Fruit fly (Drosophila melanogaster) whole organism, embryonic: ENCODE measurements around the gene CG12379.
A peak's percentile ranks its signal among the peaks of the same experiment; 100 is the strongest.

Experiments used
- ATbp ChIP-seq: fragments of 200-800 bp; sonication (Bioruptor generic); optimal IDR thresholded peaks from 2 replicates; lab custom pipeline; 2017; ENCODE audit warnings: missing biosample characterization, mild to moderate bottlenecking, missing genetic modification characterization, missing genetic modification reagents
- Adf1 ChIP-seq: fragments of 200-800 bp; sonication (Bioruptor generic); IDR thresholded peaks from 2 replicates; pipeline ENCODE4 v1.3.6; 2022; ENCODE audit warnings: missing biosample characterization, missing genetic modification characterization
- Atf3 ChIP-seq: fragments of 200-800 bp; sonication (Bioruptor generic); optimal IDR thresholded peaks from 3 replicates; lab custom pipeline; 2016; ENCODE audit warnings: missing biosample characterization, missing genetic modification characterization
- B-H2 ChIP-seq: fragments of 200-800 bp; sonication (Bioruptor generic); optimal IDR thresholded peaks from 2 replicates; lab custom pipeline; 2018; ENCODE audit warnings: missing biosample characterization, mild to moderate bottlenecking, missing genetic modification characterization
- Bteb2 ChIP-seq: fragments of 200-800 bp; sonication (Bioruptor generic); optimal IDR thresholded peaks from 2 replicates; lab custom pipeline; 2016; ENCODE audit warnings: missing biosample characterization, missing genetic modification characterization
- CG10274 ChIP-seq: fragments of 200-800 bp; sonication (Bioruptor generic); optimal IDR thresholded peaks from 3 replicates; lab custom pipeline; 2017; ENCODE audit warnings: missing biosample characterization, mild to moderate bottlenecking, missing genetic modification characterization
- CG11398 ChIP-seq: fragments of 200-800 bp; sonication (Bioruptor generic); optimal IDR thresholded peaks from 2 replicates; lab custom pipeline; 2016; ENCODE audit warnings: missing biosample characterization, missing genetic modification characterization
- CG11696 ChIP-seq: fragments of 200-800 bp; sonication (Bioruptor generic); IDR thresholded peaks from 2 replicates; pipeline ENCODE4 v1.3.6; 2022; ENCODE audit warnings: missing biosample characterization, missing genetic modification characterization
- CG12942 ChIP-seq: fragments of 200-800 bp; sonication (Bioruptor generic); optimal IDR thresholded peaks from 3 replicates; lab custom pipeline; 2016; ENCODE audit warnings: missing biosample characterization, missing genetic modification characterization
- CG13894 ChIP-seq: fragments of 200-800 bp; sonication (Bioruptor generic); optimal IDR thresholded peaks from 3 replicates; lab custom pipeline; 2018; ENCODE audit warnings: missing biosample characterization, mild to moderate bottlenecking, missing genetic modification characterization, moderate library complexity
- CG14710 ChIP-seq: fragments of 200-800 bp; sonication (Bioruptor generic); optimal IDR thresholded peaks from 3 replicates; lab custom pipeline; 2019; ENCODE audit warnings: missing biosample characterization, mild to moderate bottlenecking, missing genetic modification characterization, moderate library complexity
- CG15514 ChIP-seq: fragments of 200-800 bp; sonication (Bioruptor generic); optimal IDR thresholded peaks from 3 replicates; lab custom pipeline; 2017; ENCODE audit warnings: missing biosample characterization, missing genetic modification characterization, mild to moderate bottlenecking, moderate library complexity, missing genetic modification reagents
- CG16779 ChIP-seq: fragments of 200-800 bp; sonication (Bioruptor generic); IDR thresholded peaks from 2 replicates; pipeline ENCODE4 v1.3.6; 2022; ENCODE audit warnings: missing biosample characterization, missing genetic modification characterization
- CG16863 ChIP-seq: fragments of 200-800 bp; sonication (Bioruptor generic); optimal IDR thresholded peaks from 3 replicates; lab custom pipeline; 2016; ENCODE audit warnings: missing biosample characterization, missing genetic modification characterization
- CG17359 ChIP-seq: fragments of 200-800 bp; sonication (Bioruptor generic); optimal IDR thresholded peaks from 3 replicates; lab custom pipeline; 2018; ENCODE audit warnings: missing biosample characterization, mild to moderate bottlenecking, missing genetic modification characterization, moderate library complexity
- CG17612 ChIP-seq: fragments of 200-800 bp; sonication (Bioruptor generic); IDR thresholded peaks from 2 replicates; pipeline ENCODE4 v1.3.6; 2022; ENCODE audit warnings: missing biosample characterization, missing genetic modification characterization
- CG1792 ChIP-seq: fragments of 200-800 bp; sonication (Bioruptor generic); optimal IDR thresholded peaks from 2 replicates; lab custom pipeline; 2016; ENCODE audit warnings: missing biosample characterization, missing genetic modification characterization
- CG2202 ChIP-seq: fragments of 200-800 bp; sonication (Bioruptor generic); optimal IDR thresholded peaks from 2 replicates; lab custom pipeline; 2018; ENCODE audit warnings: missing biosample characterization, mild to moderate bottlenecking, missing genetic modification characterization
- CG3163 ChIP-seq: fragments of 200-800 bp; sonication (Bioruptor generic); optimal IDR thresholded peaks from 3 replicates; lab custom pipeline; 2016; ENCODE audit warnings: missing biosample characterization, missing genetic modification characterization
- CG3281 ChIP-seq: fragments of 200-800 bp; sonication (Bioruptor generic); optimal IDR thresholded peaks from 3 replicates; lab custom pipeline; 2017; ENCODE audit warnings: missing biosample characterization, mild to moderate bottlenecking, missing genetic modification characterization
- CG3838 ChIP-seq: fragments of 200-800 bp; sonication (Bioruptor generic); optimal IDR thresholded peaks from 3 replicates; lab custom pipeline; 2016; ENCODE audit warnings: missing biosample characterization, missing genetic modification characterization
- CG7839 ChIP-seq: fragments of 200-800 bp; sonication (Bioruptor generic); optimal IDR thresholded peaks from 3 replicates; lab custom pipeline; 2018; ENCODE audit warnings: missing biosample characterization, mild to moderate bottlenecking, missing genetic modification characterization, moderate library complexity
- CG8924 ChIP-seq: fragments of 200-800 bp; optimal IDR thresholded peaks from 3 replicates; lab custom pipeline; 2019; ENCODE audit warnings: missing biosample characterization, mild to moderate bottlenecking, missing genetic modification characterization, moderate library complexity
- CG9727 ChIP-seq: fragments of 200-800 bp; sonication (Bioruptor generic); optimal IDR thresholded peaks from 3 replicates; lab custom pipeline; 2017; ENCODE audit warnings: missing biosample characterization, mild to moderate bottlenecking, missing genetic modification characterization
- CoRest ChIP-seq: fragments of 200-800 bp; sonication (Bioruptor generic); optimal IDR thresholded peaks from 3 replicates; lab custom pipeline; 2018; ENCODE audit warnings: missing biosample characterization, mild to moderate bottlenecking, missing genetic modification characterization, moderate library complexity
- D ChIP-seq, 2 experiments: fragments of 200-800 bp in 1 of 2; fragments of >200 bp in 1 of 2; sonication (Bioruptor generic) in 1 of 2; optimal IDR thresholded peaks; 2 replicates in 1 of 2; 3 replicates in 1 of 2; lab custom pipeline; 2017; ENCODE audit warnings: mild to moderate bottlenecking in 1 of 2, missing biosample characterization in 1 of 2, missing genetic modification characterization in 1 of 2, missing genetic modification reagents in 1 of 2
- Hand ChIP-seq: fragments of 200-800 bp; sonication (Bioruptor generic); optimal IDR thresholded peaks from 2 replicates; lab custom pipeline; 2017; ENCODE audit warnings: mild to moderate bottlenecking, missing biosample characterization, missing genetic modification reagents, missing genetic modification characterization
- Myb ChIP-seq: fragments of 200-800 bp; sonication (Bioruptor generic); optimal IDR thresholded peaks from 2 replicates; lab custom pipeline; 2016; ENCODE audit warnings: missing biosample characterization, missing genetic modification characterization
- NC2α ChIP-seq: fragments of 200-800 bp; sonication (Bioruptor generic); optimal IDR thresholded peaks from 2 replicates; lab custom pipeline; 2016; ENCODE audit warnings: missing biosample characterization, missing genetic modification characterization
- Pdp1 ChIP-seq, 2 experiments: fragments of 200-800 bp; sonication (Bioruptor generic); optimal IDR thresholded peaks; 3 replicates each; lab custom pipeline; 2016; ENCODE audit warnings: missing biosample characterization in 2 of 2, missing genetic modification characterization in 2 of 2, mild to moderate bottlenecking in 1 of 2, moderate library complexity in 1 of 2
- Ptx1 ChIP-seq: fragments of 200-800 bp; sonication (Bioruptor generic); IDR thresholded peaks from 2 replicates; pipeline ENCODE4 v1.3.6; 2022; ENCODE audit warnings: missing biosample characterization, missing genetic modification characterization
- Sox102F ChIP-seq: fragments of 200-800 bp; sonication (Bioruptor generic); optimal IDR thresholded peaks from 2 replicates; lab custom pipeline; 2018; ENCODE audit warnings: missing biosample characterization, mild to moderate bottlenecking, missing genetic modification characterization, moderate library complexity
- Taf1 ChIP-seq: fragments of 200-800 bp; sonication (Bioruptor generic); IDR thresholded peaks from 2 replicates; pipeline ENCODE4 v1.3.6; 2022; ENCODE audit warnings: missing biosample characterization, missing genetic modification characterization
- Trl ChIP-seq, 3 experiments: fragments of >200 bp in 2 of 3; fragments of 200-800 bp in 1 of 3; sonication (Bioruptor generic) in 1 of 3; optimal IDR thresholded peaks; 2 replicates in 1 of 3; 3 replicates in 2 of 3; lab custom pipeline; 2016 to 2017; ENCODE audit warnings: missing biosample characterization in 1 of 3, missing genetic modification characterization in 1 of 3
- al ChIP-seq: fragments of 200-800 bp; sonication (Bioruptor generic); IDR thresholded peaks from 2 replicates; pipeline ENCODE4 v1.3.6; 2022; ENCODE audit warnings: missing biosample characterization, missing genetic modification characterization
- bowl ChIP-seq: fragments of 200-800 bp; sonication (Bioruptor generic); IDR thresholded peaks from 2 replicates; pipeline ENCODE4 v1.3.6; 2022; ENCODE audit warnings: missing biosample characterization, missing genetic modification characterization
- btn ChIP-seq: fragments of 200-800 bp; sonication (Bioruptor generic); optimal IDR thresholded peaks from 2 replicates; lab custom pipeline; 2016; ENCODE audit warnings: missing biosample characterization, missing genetic modification characterization
- cas ChIP-seq: fragments of 200-800 bp; sonication (Bioruptor generic); IDR thresholded peaks from 2 replicates; pipeline ENCODE4 v1.3.6; 2022; ENCODE audit warnings: missing biosample characterization, missing genetic modification characterization
- chm ChIP-seq: fragments of 200-800 bp; sonication (Bioruptor generic); IDR thresholded peaks from 2 replicates; pipeline ENCODE4 v1.3.6; 2022; ENCODE audit warnings: missing biosample characterization, missing genetic modification characterization
- corto ChIP-seq: fragments of 200-800 bp; sonication (Bioruptor generic); optimal IDR thresholded peaks from 2 replicates; lab custom pipeline; 2016; ENCODE audit warnings: missing biosample characterization, mild to moderate bottlenecking, missing genetic modification characterization, moderate library complexity
- dati ChIP-seq: fragments of 200-800 bp; sonication (Bioruptor generic); IDR thresholded peaks from 2 replicates; pipeline ENCODE4 v1.3.6; 2022; ENCODE audit warnings: missing biosample characterization, missing genetic modification characterization
- dmrt99B ChIP-seq: fragments of 200-800 bp; sonication (Bioruptor generic); optimal IDR thresholded peaks from 2 replicates; lab custom pipeline; 2018; ENCODE audit warnings: missing biosample characterization, mild to moderate bottlenecking, missing genetic modification characterization, moderate library complexity
- ems ChIP-seq: fragments of 200-800 bp; sonication (Bioruptor generic); optimal IDR thresholded peaks from 3 replicates; lab custom pipeline; 2016; ENCODE audit warnings: missing biosample characterization, missing genetic modification characterization
- hbn ChIP-seq: fragments of 200-800 bp; sonication (Bioruptor generic); IDR thresholded peaks from 2 replicates; pipeline ENCODE4 v1.3.6; 2022; ENCODE audit warnings: missing biosample characterization, missing genetic modification characterization; ENCODE audit not compliant: partially characterized antibody
- maf-S ChIP-seq: fragments of 200-800 bp; sonication (Bioruptor generic); optimal IDR thresholded peaks from 2 replicates; lab custom pipeline; 2016; ENCODE audit warnings: missing biosample characterization, missing genetic modification characterization
- peb ChIP-seq: fragments of 200-800 bp; sonication (Bioruptor generic); IDR thresholded peaks from 2 replicates; pipeline ENCODE4 v1.3.6; 2022; ENCODE audit warnings: missing biosample characterization, missing genetic modification characterization
- prd ChIP-seq, 3 experiments: fragments of >200 bp in 2 of 3; fragments of 200-800 bp in 1 of 3; sonication (Bioruptor generic) in 1 of 3; optimal IDR thresholded peaks in 2 of 3; IDR thresholded peaks in 1 of 3; 2 replicates in 2 of 3; 3 replicates in 1 of 3; pipeline versions ENCODE4 v1.3.6 to Lab custom; 2017 to 2022; ENCODE audit warnings: missing biosample characterization in 1 of 3, missing genetic modification characterization in 1 of 3
- sens-2 ChIP-seq: fragments of 200-800 bp; sonication (Bioruptor generic); IDR thresholded peaks from 2 replicates; pipeline ENCODE4 v1.3.6; 2022; ENCODE audit warnings: missing biosample characterization, missing genetic modification characterization
- sima ChIP-seq: fragments of 200-800 bp; sonication (Bioruptor generic); optimal IDR thresholded peaks from 2 replicates; lab custom pipeline; 2016; ENCODE audit warnings: missing biosample characterization, missing genetic modification characterization
- tin ChIP-seq: fragments of 200-800 bp; sonication (Bioruptor generic); optimal IDR thresholded peaks from 3 replicates; lab custom pipeline; 2016; ENCODE audit warnings: missing biosample characterization, missing genetic modification characterization

Gene CG12379

DNA sequence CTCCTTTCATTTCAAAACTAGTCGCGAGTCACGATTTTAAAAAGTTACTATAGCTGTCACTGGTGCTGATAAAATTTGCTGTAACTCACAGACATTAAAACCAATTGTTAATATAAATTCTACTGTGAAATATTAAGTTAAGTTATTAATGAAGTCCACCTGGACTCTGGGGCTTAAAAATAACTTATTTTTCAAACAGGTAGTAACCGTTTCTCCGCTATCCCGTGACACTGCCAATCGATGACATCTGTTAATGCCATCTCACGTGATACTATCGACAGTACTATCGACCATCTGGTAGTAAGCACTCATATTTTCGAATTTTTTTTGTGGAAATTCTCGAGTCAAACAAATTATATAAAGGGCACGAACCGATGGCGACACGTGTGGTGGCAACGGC is at the start of gene CG12379, which contains the start of gene MagR (continued):
- TF ChIP-seq Ptx1 (GFP tag; lab: Robert Waterston, UW) = peak; percentile 53
- peak; percentile 27 for TF ChIP-seq CG17359 (tag; lab: Kevin White, UChicago)
- TF ChIP-seq B-H2 (GFP tag; lab: Kevin White, UChicago) = peak; percentile 73
- TF ChIP-seq CG8924 (tag; lab: Kevin White, UChicago) = peak; percentile 48
- TF ChIP-seq CG9727 (GFP tag; lab: Kevin White, UChicago) = peak; percentile 64
- TF ChIP-seq CG1792 (GFP tag; lab: Kevin White, UChicago) = no peak
- peak; percentile 65 for TF ChIP-seq al (GFP tag; lab: Robert Waterston, UW)
- no peak for TF ChIP-seq sens-2 (GFP tag; lab: Robert Waterston, UW)
- no peak for TF ChIP-seq prd (optimal IDR thresholded peaks at IDR 0.05; lab: Kevin White, UChicago)
- peak; percentile 70 for TF ChIP-seq prd (GFP tag; IDR thresholded peaks at IDR 0.05; lab: Robert Waterston, UW)
- TF ChIP-seq bowl = no peak
- no peak for TF ChIP-seq CG17612
- TF ChIP-seq Hand (GFP tag; lab: Kevin White, UChicago) = no peak
- no peak for TF ChIP-seq dati (GFP tag; lab: Robert Waterston, UW)
- TF ChIP-seq Sox102F (GFP tag; lab: Kevin White, UChicago) = no peak
- no peak for TF ChIP-seq cas (GFP tag; lab: Robert Waterston, UW)
- peak; percentile 30; the same call in 1 of the 2 replicates for TF ChIP-seq Taf1 (GFP tag; lab: Robert Waterston, UW)
- TF ChIP-seq btn (GFP tag; lab: Kevin White, UChicago) = no peak
- no peak for TF ChIP-seq Atf3 (GFP tag; lab: Kevin White, UChicago)
- TF ChIP-seq D (optimal IDR thresholded peaks at IDR 0.05; lab: Kevin White, UChicago) = no peak
- no peak for TF ChIP-seq D (GFP tag; optimal IDR thresholded peaks at IDR 0.05; lab: Kevin White, UChicago)
- no peak for TF ChIP-seq peb (GFP tag; lab: Robert Waterston, UW)
- no peak for TF ChIP-seq CG2202 (tag; lab: Kevin White, UChicago)
- no peak for TF ChIP-seq corto (GFP tag; lab: Kevin White, UChicago)
- peak; percentile 79 for TF ChIP-seq CG14710 (tag; lab: Kevin White, UChicago)
- no peak for TF ChIP-seq ATbp (GFP tag; lab: Kevin White, UChicago)
- no peak for TF ChIP-seq chm
- TF ChIP-seq sima (GFP tag; lab: Kevin White, UChicago) = no peak
- TF ChIP-seq CG10274 (GFP tag; lab: Kevin White, UChicago) = peak; percentile 4
- TF ChIP-seq Trl (optimal IDR thresholded peaks at IDR 0.05; lab: Kevin White, UChicago) = no peak
- peak; percentile 40 for TF ChIP-seq Trl (GFP tag; optimal IDR thresholded peaks at IDR 0.05; lab: Kevin White, UChicago)
- TF ChIP-seq CG13894 (tag; lab: Kevin White, UChicago) = no peak
- TF ChIP-seq CG3838 (GFP tag; lab: Kevin White, UChicago) = no peak
- peak; percentile 58 for TF ChIP-seq CG15514 (GFP tag; lab: Kevin White, UChicago)
- peak; percentile 29 for TF ChIP-seq maf-S (GFP tag; lab: Kevin White, UChicago)
- TF ChIP-seq dmrt99B (tag; lab: Kevin White, UChicago) = no peak
- TF ChIP-seq Myb = peak; percentile 75
- peak; percentile 66 for TF ChIP-seq hbn (GFP tag; lab: Robert Waterston, UW)
- peak; percentile 61 for TF ChIP-seq tin (GFP tag; lab: Kevin White, UChicago)
- TF ChIP-seq CG11696 (GFP tag; lab: Robert Waterston, UW) = no peak
- no peak for TF ChIP-seq NC2α (GFP tag; lab: Kevin White, UChicago)
- TF ChIP-seq Adf1 (GFP tag; lab: Robert Waterston, UW) = 0 out of 2 replicates have a peak, but pooled peaks have one; percentile 20
- peak; percentile 3 for TF ChIP-seq CG12942 (GFP tag; lab: Kevin White, UChicago)
- peak; percentile 16 for TF ChIP-seq Bteb2 (GFP tag; lab: Kevin White, UChicago)
- TF ChIP-seq ems = peak; percentile 39
- TF ChIP-seq CG11398 (GFP tag; lab: Kevin White, UChicago) = peak; percentile 29
- TF ChIP-seq CG16863 (GFP tag; lab: Kevin White, UChicago) = peak; percentile 45
- no peak for TF ChIP-seq CG3281 (GFP tag; lab: Kevin White, UChicago)
- TF ChIP-seq CG3163 (GFP tag; lab: Kevin White, UChicago) = no peak
- TF ChIP-seq CoRest = peak; percentile 78
- TF ChIP-seq CG16779 = no peak
- peak; percentile 62 to 72 for TF ChIP-seq Pdp1 (GFP tag; optimal IDR thresholded peaks at IDR 0.05; lab: Kevin White, UChicago)
- no peak for TF ChIP-seq CG7839 (tag; lab: Kevin White, UChicago)
